Worm (Caenorhabditis elegans): ENCODE measurements around the gene pms-2.

Gene pms-2

ce11 chrV:11615948-11616681 lies 45.7 kb upstream of the pms-2 start, which contains the start of gene nlp-24:
Gene nlp-24, plus strand, starts transcription at chrV:11616376.
- no peak for TF ChIP-seq unc-62 (GFP tag; optimal IDR thresholded peaks at IDR 0.05)
- TF ChIP-seq elt-2 (tag; optimal IDR thresholded peaks at IDR 0.05) = no peak
- TF ChIP-seq C34B4.2 (tag; optimal IDR thresholded peaks at IDR 0.05) = no peak
- TF ChIP-seq nhr-90 (tag; optimal IDR thresholded peaks at IDR 0.05; ENCODE audit: poor library complexity) = peak; percentile 33
- no peak for TF ChIP-seq jun-1 (tag; optimal IDR thresholded peaks at IDR 0.05)
- no peak for TF ChIP-seq swsn-7 (tag; optimal IDR thresholded peaks at IDR 0.05)
- no peak for TF ChIP-seq isw-1 (GFP tag; IDR thresholded peaks at IDR 0.05)
- TF ChIP-seq nhr-12 (tag; optimal IDR thresholded peaks at IDR 0.05) = no peak
- peak; percentile 98 for TF ChIP-seq nhr-85 (tag)
- no peak for TF ChIP-seq vab-15 (tag; optimal IDR thresholded peaks at IDR 0.05)
- peak; percentile 59 for TF ChIP-seq lin-14 (GFP tag; optimal IDR thresholded peaks at IDR 0.05)
- peak in 1 of 3 experiments; percentile 26 for TF ChIP-seq dpl-1 (GFP tag; optimal IDR thresholded peaks at IDR 0.05)
- no peak for TF ChIP-seq unc-130 (tag; optimal IDR thresholded peaks at IDR 0.05)
- no peak for TF ChIP-seq fkh-4 (tag; optimal IDR thresholded peaks at IDR 0.05; ENCODE audit: borderline replicate concordance)
- TF ChIP-seq hlh-17 (GFP tag; optimal IDR thresholded peaks at IDR 0.05; ENCODE audit: borderline replicate concordance) = no peak
- TF ChIP-seq nhr-20 (tag; optimal IDR thresholded peaks at IDR 0.05) = peak; percentile 83
- TF ChIP-seq skn-1 (tag; optimal IDR thresholded peaks at IDR 0.05) = no peak
- TF ChIP-seq C04F5.9 (tag; optimal IDR thresholded peaks at IDR 0.05) = no peak
- TF ChIP-seq unc-30 (tag; optimal IDR thresholded peaks at IDR 0.05) = no peak
- no peak for TF ChIP-seq mep-1 (tag; optimal IDR thresholded peaks at IDR 0.05)
- peak; percentile 75 for TF ChIP-seq grh-1 (GFP tag; IDR thresholded peaks at IDR 0.05)
- TF ChIP-seq lin-13 (GFP tag; optimal IDR thresholded peaks at IDR 0.05) = no peak
- TF ChIP-seq nhr-11 (tag; optimal IDR thresholded peaks at IDR 0.05) = no peak
- no peak for TF ChIP-seq ceh-88 (GFP tag; IDR thresholded peaks at IDR 0.05)
- TF ChIP-seq ceh-82 (tag; optimal IDR thresholded peaks at IDR 0.05) = no peak
- no peak for TF ChIP-seq pax-3 (tag; optimal IDR thresholded peaks at IDR 0.05)
- peak; percentile 31; the same call in 1 of the 2 replicates for TF ChIP-seq nhr-19 (GFP tag; conservative IDR thresholded peaks at IDR 0.05)
- no peak for TF ChIP-seq mef-2 (tag; optimal IDR thresholded peaks at IDR 0.05)
- TF ChIP-seq efl-3 (GFP tag; optimal IDR thresholded peaks at IDR 0.05) = no peak
- peak; percentile 72 for TF ChIP-seq nhr-71 (tag; optimal IDR thresholded peaks at IDR 0.05)
- peak in 1 of 2 experiments; percentile 24 for TF ChIP-seq lin-35 (GFP tag; optimal IDR thresholded peaks at IDR 0.05)
- no peak for TF ChIP-seq snpc-4 (tag; optimal IDR thresholded peaks at IDR 0.05)
- TF ChIP-seq elt-3 (tag; optimal IDR thresholded peaks at IDR 0.05) = peak in 5 of 6 experiments; percentile 5 to 78 (median 36)
- peak; percentile 3 to 8 for TF ChIP-seq lsy-2 (tag; optimal IDR thresholded peaks at IDR 0.05)
- TF ChIP-seq blmp-1 (tag; optimal IDR thresholded peaks at IDR 0.05) = peak; percentile 59
- TF ChIP-seq pag-3 (tag; optimal IDR thresholded peaks at IDR 0.05; ENCODE audit: borderline replicate concordance, insufficient read depth) = no peak
- no peak for TF ChIP-seq fkh-10 (GFP tag; optimal IDR thresholded peaks at IDR 0.05)
- TF ChIP-seq ztf-11 (tag; optimal IDR thresholded peaks at IDR 0.05) = no peak
- TF ChIP-seq snu-23 (GFP tag; optimal IDR thresholded peaks at IDR 0.05) = peak; percentile 72
- peak; percentile 12 for TF ChIP-seq tbx-2 (tag; optimal IDR thresholded peaks at IDR 0.05)
- TF ChIP-seq egl-13 (tag; optimal IDR thresholded peaks at IDR 0.05) = no peak
- no peak for TF ChIP-seq nhr-47 (tag; optimal IDR thresholded peaks at IDR 0.05)
- no peak for TF ChIP-seq egl-27 (tag; optimal IDR thresholded peaks at IDR 0.05)
- TF ChIP-seq efl-1 (optimal IDR thresholded peaks at IDR 0.05) = no peak
- peak in 1 of 2 experiments; percentile 33 for TF ChIP-seq efl-1 (GFP tag; optimal IDR thresholded peaks at IDR 0.05 in 1 of 2)
- TF ChIP-seq ama-1 (optimal IDR thresholded peaks at IDR 0.05) = no peak
- TF ChIP-seq nhr-77 (tag; optimal IDR thresholded peaks at IDR 0.05) = no peak

Data from whole organism, L1 larva.